Worm (Caenorhabditis elegans): ENCODE measurements around the gene gst-20.

ce11 chrII:13617808-13618207 is 8.2 kb upstream of the gst-20 start, which contains the start of gene gst-12:
- no peak for TF ChIP-seq pha-4 (tag; optimal IDR thresholded peaks at IDR 0.05)
- no peak for TF ChIP-seq ttx-3 (tag; optimal IDR thresholded peaks at IDR 0.05)
- no peak for TF ChIP-seq nhr-232 (tag; optimal IDR thresholded peaks at IDR 0.05)
- TF ChIP-seq pqm-1 (tag; optimal IDR thresholded peaks at IDR 0.05): no peak
- no peak for TF ChIP-seq ama-1 (optimal IDR thresholded peaks at IDR 0.05)
- no peak for TF ChIP-seq tbx-2 (tag; optimal IDR thresholded peaks at IDR 0.05)
